Fruit fly (Drosophila melanogaster): ENCODE measurements around the gene mfr.

- no peak for TF ChIP-seq fru (GFP tag; optimal IDR thresholded peaks at IDR 0.05)
- TF ChIP-seq Mio (GFP tag; optimal IDR thresholded peaks at IDR 0.05) = no peak
- TF ChIP-seq lola (GFP tag; optimal IDR thresholded peaks at IDR 0.05) = no peak
- TF ChIP-seq dmrt93B (GFP tag; optimal IDR thresholded peaks at IDR 0.05) = no peak
- no peak for TF ChIP-seq foxo (GFP tag; optimal IDR thresholded peaks at IDR 0.05)
- no peak for TF ChIP-seq tai (GFP tag; optimal IDR thresholded peaks at IDR 0.05)
- no peak for TF ChIP-seq h (GFP tag; optimal IDR thresholded peaks at IDR 0.05)
- no peak for TF ChIP-seq GATAd (GFP tag; optimal IDR thresholded peaks at IDR 0.05)
- TF ChIP-seq woc (GFP tag; optimal IDR thresholded peaks at IDR 0.05) = no peak
Measured at dm6 chr3L:8939654-8940053, 27.2 kb upstream of the mfr start.
